Worm (Caenorhabditis elegans) whole organism, L4 larva: Measurements from ENCODE around the gene C26H9A.3.
"Not testable (repeated sequence)": the region's sequence is repeated elsewhere in the genome, so short reads cannot be mapped to it uniquely, and the experiment has no call there.

Experiments used
- ama-1 ChIP-seq: fragments of 150-350 bp; optimal IDR thresholded peaks from 2 replicates; lab custom pipeline; 2014; ENCODE audit warnings: inconsistent platforms, mixed read lengths
- dmd-8 ChIP-seq: fragments of 200-800 bp; sonication (Bioruptor generic); IDR thresholded peaks from 2 replicates; pipeline ENCODE4 v1.3.6; 2022; ENCODE audit warnings: missing genetic modification characterization, missing compliant biosample characterization
- madf-5 ChIP-seq, 2 experiments: fragments of 200-800 bp; sonication (Bioruptor generic); IDR thresholded peaks; 2 replicates each; pipeline ENCODE4 v1.3.6; 2022; ENCODE audit warnings: missing compliant biosample characterization in 2 of 2, missing genetic modification characterization in 2 of 2
- zip-11 ChIP-seq: fragments of 200-800 bp; sonication (Bioruptor generic); IDR thresholded peaks from 2 replicates; pipeline ENCODE4 v1.3.6; 2022; ENCODE audit warnings: missing genetic modification characterization, missing compliant biosample characterization

DNA sequence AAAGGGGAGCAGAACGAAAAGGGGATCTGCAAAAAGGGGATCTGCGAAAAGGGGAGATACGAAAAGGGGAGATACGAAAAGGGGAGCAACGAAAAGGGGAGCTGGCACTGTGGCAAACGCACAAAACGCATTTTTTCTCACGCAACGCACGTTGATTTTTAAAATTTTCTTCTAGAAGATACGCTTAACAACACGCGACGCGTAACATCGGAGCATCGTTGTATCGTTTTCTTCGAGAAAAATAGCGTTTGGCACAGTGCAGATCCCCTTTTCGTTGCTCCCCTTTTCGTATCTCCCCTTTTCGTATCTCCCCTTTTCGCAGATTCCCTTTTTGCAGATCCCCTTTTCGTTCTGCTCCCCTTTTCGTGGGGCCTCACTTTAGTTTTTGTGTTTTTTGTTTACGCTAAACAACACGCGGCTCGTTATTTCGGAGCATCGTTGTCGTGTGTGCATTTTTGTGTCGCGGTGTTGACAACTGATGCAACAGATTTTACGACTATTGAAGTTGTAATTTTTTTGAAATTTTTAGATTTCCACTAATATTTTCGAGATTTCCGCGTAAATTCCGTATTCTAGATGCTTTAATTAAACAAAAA, 17.6 kb downstream of the C26H9A.3 start:
- not testable (repeated sequence) for TF ChIP-seq madf-5 (GFP tag; IDR thresholded peaks at IDR 0.05; lab: Robert Waterston, UW); zip-11 (GFP tag; lab: Robert Waterston, UW); dmd-8; ama-1
